Fruit fly (Drosophila melanogaster) whole organism, wandering third instar larva: ENCODE results near the gene CG7912.

ENCODE experiments used
- CG9705 ChIP-seq: fragments of 200-800 bp; sonication (Bioruptor generic); optimal IDR thresholded peaks from 2 replicates; lab custom pipeline; 2018; ENCODE audit warnings: missing biosample characterization, mild to moderate bottlenecking, missing genetic modification characterization
- Dfd ChIP-seq: fragments of >200 bp; optimal IDR thresholded peaks from 2 replicates; lab custom pipeline; 2017; ENCODE audit warnings: missing biosample characterization, missing genetic modification characterization
- Hr78 ChIP-seq: fragments of >200 bp; optimal IDR thresholded peaks from 2 replicates; lab custom pipeline; 2017; ENCODE audit warnings: missing biosample characterization, missing genetic modification characterization
- Myc ChIP-seq: fragments of >200 bp; optimal IDR thresholded peaks from 2 replicates; lab custom pipeline; 2017
- br ChIP-seq: fragments of 200-800 bp; sonication (Bioruptor generic); optimal IDR thresholded peaks from 2 replicates; lab custom pipeline; 2016; ENCODE audit warnings: missing biosample characterization, missing genetic modification characterization
- dsf ChIP-seq: sonication (Bioruptor generic); optimal IDR thresholded peaks from 2 replicates; lab custom pipeline; 2016; ENCODE audit warnings: missing biosample characterization, missing genetic modification characterization, borderline replicate concordance
- h ChIP-seq: fragments of 200-800 bp; sonication (Bioruptor generic); optimal IDR thresholded peaks from 3 replicates; lab custom pipeline; 2016; ENCODE audit warnings: missing biosample characterization, mild to moderate bottlenecking, missing genetic modification characterization
- jim ChIP-seq: fragments of 175-275, 200-325 bp; sonication (Bioruptor generic); optimal IDR thresholded peaks from 2 replicates; lab custom pipeline; 2016; ENCODE audit warnings: missing biosample characterization, mild to moderate bottlenecking, missing genetic modification characterization
- lola ChIP-seq: fragments of >200 bp; optimal IDR thresholded peaks from 2 replicates; lab custom pipeline; 2017; ENCODE audit warnings: missing biosample characterization, missing genetic modification characterization
- pan ChIP-seq: fragments of >200 bp; optimal IDR thresholded peaks from 2 replicates; lab custom pipeline; 2017

DNA sequence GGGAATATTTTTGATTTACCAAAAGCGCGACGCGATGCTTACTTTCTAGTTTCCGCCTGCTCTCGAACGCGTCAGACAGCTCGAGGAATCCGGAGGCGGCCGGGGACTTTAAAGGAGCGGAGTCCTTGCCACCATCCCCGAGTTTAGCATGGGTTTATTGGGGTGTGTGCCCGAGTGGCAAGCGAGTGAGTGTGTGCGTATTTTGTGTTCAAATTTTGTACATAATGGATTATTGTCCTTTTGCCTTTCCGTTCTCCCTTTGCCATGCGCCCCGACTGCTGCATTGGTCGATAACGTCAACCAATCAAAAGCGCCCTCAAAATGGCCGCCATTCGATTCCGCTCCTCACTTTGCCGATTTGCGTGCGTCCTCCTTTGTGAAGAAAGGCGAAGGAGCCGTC, 21.1 kb upstream of the CG7912 start:
- TF ChIP-seq CG9705 (GFP tag; lab: Kevin White, UChicago) = no peak
- TF ChIP-seq br (GFP tag; lab: Kevin White, UChicago) = no peak
- no peak for TF ChIP-seq lola
- no peak for TF ChIP-seq h (GFP tag; lab: Kevin White, UChicago)
- no peak for TF ChIP-seq jim (GFP tag; lab: Kevin White, UChicago)
- no peak for TF ChIP-seq Hr78 (GFP tag; lab: Kevin White, UChicago)
- no peak for TF ChIP-seq Dfd (GFP tag; lab: Kevin White, UChicago)
- no peak for TF ChIP-seq dsf (GFP tag; lab: Kevin White, UChicago)
- no peak for TF ChIP-seq Myc (lab: Kevin White, UChicago)
- no peak for TF ChIP-seq pan (lab: Kevin White, UChicago)
